Fruit fly (Drosophila melanogaster) whole organism, prepupa: Measurements from ENCODE around the gene CG15530.

ENCODE experiments used
- Blimp-1 ChIP-seq: fragments of 200-800 bp; sonication (Bioruptor generic); optimal IDR thresholded peaks from 3 replicates; lab custom pipeline; 2017; ENCODE audit warnings: missing biosample characterization, missing genetic modification characterization, mild to moderate bottlenecking, moderate library complexity, missing genetic modification reagents
- CG10631 ChIP-seq: fragments of 200-800 bp; sonication (Bioruptor generic); optimal IDR thresholded peaks from 2 replicates; lab custom pipeline; 2016; ENCODE audit warnings: missing biosample characterization, missing genetic modification characterization
- CG10669 ChIP-seq: fragments of 200-800 bp; sonication (Bioruptor generic); optimal IDR thresholded peaks from 3 replicates; lab custom pipeline; 2018; ENCODE audit warnings: missing biosample characterization, mild to moderate bottlenecking, missing genetic modification characterization, moderate library complexity
- CG11294 ChIP-seq: fragments of 200-800 bp; sonication (Bioruptor generic); IDR thresholded peaks from 2 replicates; pipeline ENCODE4 v1.3.6; 2022; ENCODE audit warnings: missing biosample characterization, missing genetic modification characterization
- CG16779 ChIP-seq: fragments of 200-800 bp; sonication (Bioruptor generic); optimal IDR thresholded peaks from 3 replicates; lab custom pipeline; 2017; ENCODE audit warnings: missing biosample characterization, mild to moderate bottlenecking, missing genetic modification characterization
- CG3032 ChIP-seq: fragments of 200-800 bp; optimal IDR thresholded peaks from 2 replicates; lab custom pipeline; 2019; ENCODE audit warnings: missing biosample characterization, mild to moderate bottlenecking, missing genetic modification characterization, moderate library complexity
- CG31627 ChIP-seq: fragments of 200-800 bp; sonication (Bioruptor generic); optimal IDR thresholded peaks from 3 replicates; lab custom pipeline; 2016; ENCODE audit warnings: missing biosample characterization, missing genetic modification characterization
- CG32006 ChIP-seq: fragments of 200-800 bp; sonication (Bioruptor generic); optimal IDR thresholded peaks from 3 replicates; lab custom pipeline; 2017; ENCODE audit warnings: missing biosample characterization, mild to moderate bottlenecking, missing genetic modification characterization
- CG34406 ChIP-seq: fragments of 200-800 bp; sonication (Bioruptor generic); optimal IDR thresholded peaks from 3 replicates; lab custom pipeline; 2016; ENCODE audit warnings: missing biosample characterization, missing genetic modification characterization
- CG4318 ChIP-seq: fragments of 200-800 bp; sonication (Bioruptor generic); optimal IDR thresholded peaks from 3 replicates; lab custom pipeline; 2017; ENCODE audit warnings: missing biosample characterization, mild to moderate bottlenecking, missing genetic modification characterization
- CG6163 ChIP-seq: fragments of 200-800 bp; sonication (Bioruptor generic); IDR thresholded peaks from 3 replicates; pipeline ENCODE4 v1.3.6; 2022; ENCODE audit warnings: missing biosample characterization, missing genetic modification characterization
- CG6276 ChIP-seq: fragments of 200-800 bp; sonication (Bioruptor generic); optimal IDR thresholded peaks from 2 replicates; lab custom pipeline; 2017; ENCODE audit warnings: missing biosample characterization, mild to moderate bottlenecking, missing genetic modification characterization
- CG6792 ChIP-seq: fragments of 200-800 bp; sonication (Bioruptor generic); optimal IDR thresholded peaks from 3 replicates; lab custom pipeline; 2016; ENCODE audit warnings: missing biosample characterization, missing genetic modification characterization
- CG6808 ChIP-seq: fragments of 200-800 bp; sonication (Bioruptor generic); optimal IDR thresholded peaks from 3 replicates; lab custom pipeline; 2017; ENCODE audit warnings: missing biosample characterization, missing genetic modification characterization, mild to moderate bottlenecking, moderate library complexity, missing genetic modification reagents
- CG7368 ChIP-seq: fragments of 200-800 bp; sonication (Bioruptor generic); optimal IDR thresholded peaks from 3 replicates; lab custom pipeline; 2016; ENCODE audit warnings: missing biosample characterization, missing genetic modification characterization
- CG8119 ChIP-seq: fragments of 200-800 bp; sonication (Bioruptor generic); IDR thresholded peaks from 3 replicates; pipeline ENCODE4 v1.3.6; 2022; ENCODE audit warnings: missing biosample characterization, missing genetic modification characterization
- CG8319 ChIP-seq: fragments of 200-800 bp; sonication (Bioruptor generic); optimal IDR thresholded peaks from 3 replicates; lab custom pipeline; 2016; ENCODE audit warnings: missing biosample characterization, missing genetic modification characterization
- CG9139 ChIP-seq: fragments of 200-800 bp; sonication (Bioruptor generic); optimal IDR thresholded peaks from 3 replicates; lab custom pipeline; 2017; ENCODE audit warnings: missing biosample characterization, mild to moderate bottlenecking, missing genetic modification characterization
- Eip75B ChIP-seq: fragments of 200-800 bp; sonication (Bioruptor generic); optimal IDR thresholded peaks from 3 replicates; lab custom pipeline; 2016; ENCODE audit warnings: missing biosample characterization, missing genetic modification characterization
- Eip78C ChIP-seq: fragments of 200-800 bp; sonication (Bioruptor generic); peaks from one replicate; lab custom pipeline; 2016; ENCODE audit warnings: missing biosample characterization, missing genetic modification characterization
- Ets21C ChIP-seq: fragments of 200-800 bp; sonication (Bioruptor generic); optimal IDR thresholded peaks from 3 replicates; lab custom pipeline; 2016; ENCODE audit warnings: missing biosample characterization, missing genetic modification characterization
- Ets96B ChIP-seq: fragments of 200-800 bp; optimal IDR thresholded peaks from 2 replicates; lab custom pipeline; 2019; ENCODE audit warnings: missing biosample characterization, mild to moderate bottlenecking, missing genetic modification characterization, moderate library complexity
- Gug ChIP-seq: fragments of 200-800 bp; sonication (Bioruptor generic); IDR thresholded peaks from 2 replicates; pipeline ENCODE4 v1.3.6; 2022; ENCODE audit warnings: missing biosample characterization, missing genetic modification characterization
- Hr39 ChIP-seq: fragments of 200-800 bp; sonication (Bioruptor generic); optimal IDR thresholded peaks from 2 replicates; lab custom pipeline; 2016; ENCODE audit warnings: missing biosample characterization, missing genetic modification characterization
- Met ChIP-seq: fragments of 200-800 bp; sonication (Bioruptor generic); optimal IDR thresholded peaks from 3 replicates; lab custom pipeline; 2016; ENCODE audit warnings: missing biosample characterization, missing genetic modification characterization
- OdsH ChIP-seq: fragments of 200-800 bp; sonication (Bioruptor generic); optimal IDR thresholded peaks from 3 replicates; lab custom pipeline; 2016; ENCODE audit warnings: missing biosample characterization, missing genetic modification characterization
- Smox ChIP-seq: fragments of 200-800 bp; sonication (Bioruptor generic); optimal IDR thresholded peaks from 3 replicates; lab custom pipeline; 2016; ENCODE audit warnings: missing biosample characterization, missing genetic modification characterization
- Sox102F ChIP-seq: fragments of 200-800 bp; sonication (Bioruptor generic); optimal IDR thresholded peaks from 2 replicates; lab custom pipeline; 2016; ENCODE audit warnings: missing biosample characterization, mild to moderate bottlenecking, missing genetic modification characterization
- Sox14 ChIP-seq: fragments of 200-800 bp; sonication (Bioruptor generic); optimal IDR thresholded peaks from 3 replicates; lab custom pipeline; 2016; ENCODE audit warnings: missing biosample characterization, missing genetic modification characterization
- achi ChIP-seq: fragments of 200-800 bp; sonication (Bioruptor generic); optimal IDR thresholded peaks from 3 replicates; lab custom pipeline; 2016; ENCODE audit warnings: missing biosample characterization, missing genetic modification characterization
- acj6 ChIP-seq: fragments of 200-800 bp; sonication (Bioruptor generic); optimal IDR thresholded peaks from 3 replicates; lab custom pipeline; 2016; ENCODE audit warnings: missing biosample characterization, missing genetic modification characterization
- dac ChIP-seq: fragments of 200-800 bp; sonication (Bioruptor generic); optimal IDR thresholded peaks from 2 replicates; lab custom pipeline; 2017; ENCODE audit warnings: missing biosample characterization, mild to moderate bottlenecking, missing genetic modification characterization
- eg ChIP-seq: fragments of 200-800 bp; sonication (Bioruptor generic); IDR thresholded peaks from 3 replicates; pipeline ENCODE4 v1.3.6; 2022; ENCODE audit warnings: missing biosample characterization, missing genetic modification characterization
- esn ChIP-seq: fragments of 200-800 bp; sonication (Bioruptor generic); optimal IDR thresholded peaks from 2 replicates; lab custom pipeline; 2016; ENCODE audit warnings: missing biosample characterization, mild to moderate bottlenecking, missing genetic modification characterization, moderate library complexity
- fd85E ChIP-seq: fragments of 200-800 bp; sonication (Bioruptor generic); optimal IDR thresholded peaks from 3 replicates; lab custom pipeline; 2016; ENCODE audit warnings: missing biosample characterization, missing genetic modification characterization
- lz ChIP-seq: fragments of 200-800 bp; sonication (Bioruptor generic); optimal IDR thresholded peaks from 3 replicates; lab custom pipeline; 2016; ENCODE audit warnings: missing biosample characterization, missing genetic modification characterization
- net ChIP-seq: fragments of 200-800 bp; sonication (Bioruptor generic); optimal IDR thresholded peaks from 3 replicates; lab custom pipeline; 2016; ENCODE audit warnings: missing biosample characterization, missing genetic modification characterization
- salr ChIP-seq, 2 experiments: fragments of 200-800 bp; sonication (Bioruptor generic); optimal IDR thresholded peaks; 3 replicates each; lab custom pipeline; 2016 to 2018; ENCODE audit warnings: missing biosample characterization in 2 of 2, missing genetic modification characterization in 2 of 2, mild to moderate bottlenecking in 1 of 2
- spab ChIP-seq: fragments of 200-800 bp; sonication (Bioruptor generic); optimal IDR thresholded peaks from 2 replicates; lab custom pipeline; 2017; ENCODE audit warnings: missing biosample characterization, mild to moderate bottlenecking, missing genetic modification characterization, missing genetic modification reagents
- ss ChIP-seq, 2 experiments: fragments of 200-800 bp; sonication (Bioruptor generic); optimal IDR thresholded peaks; 2 replicates in 1 of 2; 3 replicates in 1 of 2; lab custom pipeline; 2017 to 2018; ENCODE audit warnings: mild to moderate bottlenecking in 2 of 2, missing biosample characterization in 2 of 2, missing genetic modification characterization in 2 of 2, moderate library complexity in 1 of 2
- topi ChIP-seq: fragments of 200-800 bp; sonication (Bioruptor generic); optimal IDR thresholded peaks from 3 replicates; lab custom pipeline; 2016; ENCODE audit warnings: missing biosample characterization, missing genetic modification characterization

Gene CG15530

DNA sequence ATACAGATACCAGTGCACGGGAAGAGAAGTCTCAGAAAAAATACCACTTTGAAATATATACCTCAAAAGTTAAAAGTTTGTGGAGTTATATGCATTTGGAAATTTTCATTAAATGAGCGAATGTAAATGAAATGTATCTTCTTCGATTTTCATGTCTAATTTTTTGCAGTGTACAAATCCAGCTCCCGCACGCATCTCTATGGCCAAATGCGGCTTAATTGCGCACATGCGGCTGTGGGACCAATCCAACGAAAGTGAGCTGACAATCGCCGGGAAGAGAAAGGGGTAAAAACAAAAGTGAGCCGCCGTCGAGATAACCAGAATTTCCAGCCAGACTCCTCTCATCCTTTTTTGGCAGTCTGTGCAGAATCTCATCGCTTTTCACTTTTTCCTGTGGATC, 13.5 kb upstream of the CG15530 start (continued):
- TF ChIP-seq Smox (GFP tag; lab: Kevin White, UChicago) (no peak), Met (GFP tag; lab: Kevin White, UChicago) (peak; percentile 17), CG16779 (no peak), CG3032 (no peak), CG8119 (GFP tag; lab: Robert Waterston, UW) (peak; percentile 88), CG10669 (GFP tag; lab: Kevin White, UChicago) (no peak), CG11294 (GFP tag; lab: Robert Waterston, UW) (peak; percentile 42; the same call in 1 of the 2 replicates), Hr39 (GFP tag; lab: Kevin White, UChicago) (peak; percentile 8), CG8319 (no peak), Gug (GFP tag; lab: Robert Waterston, UW) (peak; percentile 64), spab (GFP tag; lab: Kevin White, UChicago) (no peak), CG6808 (GFP tag; lab: Kevin White, UChicago) (no peak)

DNA sequence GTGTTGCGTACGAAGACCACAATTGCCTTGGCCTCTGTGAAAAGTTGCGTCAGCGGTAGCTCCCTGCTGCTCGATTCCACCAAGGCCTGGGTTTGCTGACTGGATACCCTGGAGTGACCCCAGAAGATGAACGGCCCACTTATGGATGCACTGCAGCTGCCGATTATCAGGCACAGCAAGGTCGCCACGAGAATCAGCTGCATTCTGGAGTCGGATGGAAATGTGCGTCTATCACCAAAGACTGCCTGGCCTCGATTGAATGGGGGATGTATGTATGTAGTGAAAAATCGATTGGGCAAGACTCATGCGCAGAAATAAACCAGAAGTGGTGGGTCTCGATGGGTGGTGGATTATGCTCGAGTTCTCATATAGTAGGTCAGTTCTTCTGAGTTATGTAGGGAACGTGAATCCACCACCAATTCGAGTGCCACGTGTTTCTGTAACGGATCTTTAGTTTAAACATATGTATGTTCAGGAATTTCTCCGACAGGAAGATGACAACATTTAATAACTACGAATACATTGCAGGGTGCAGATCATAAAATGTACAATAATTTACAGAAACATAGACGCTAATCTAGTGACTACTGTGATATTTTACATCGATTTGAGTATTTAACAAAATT, 11.4 kb upstream of the CG15530 start, which contains the start of gene VhaAC45RP:
TSS of gene VhaAC45RP (minus strand) at position 261 of the 626 bp plus-strand sequence.
- TF ChIP-seq dac (GFP tag; lab: Kevin White, UChicago) (no peak), Met (GFP tag; lab: Kevin White, UChicago) (no peak), CG8319 (no peak), Sox102F (no peak), Sox14 (GFP tag; lab: Kevin White, UChicago) (no peak), CG31627 (no peak), CG11294 (GFP tag; lab: Robert Waterston, UW) (no peak), net (GFP tag; lab: Kevin White, UChicago) (no peak), CG8119 (GFP tag; lab: Robert Waterston, UW) (no peak), ss (GFP tag; optimal IDR thresholded peaks at IDR 0.05; lab: Kevin White, UChicago) (no peak), acj6 (GFP tag; lab: Kevin White, UChicago) (no peak), CG6163 (GFP tag; lab: Robert Waterston, UW) (no peak)

DNA sequence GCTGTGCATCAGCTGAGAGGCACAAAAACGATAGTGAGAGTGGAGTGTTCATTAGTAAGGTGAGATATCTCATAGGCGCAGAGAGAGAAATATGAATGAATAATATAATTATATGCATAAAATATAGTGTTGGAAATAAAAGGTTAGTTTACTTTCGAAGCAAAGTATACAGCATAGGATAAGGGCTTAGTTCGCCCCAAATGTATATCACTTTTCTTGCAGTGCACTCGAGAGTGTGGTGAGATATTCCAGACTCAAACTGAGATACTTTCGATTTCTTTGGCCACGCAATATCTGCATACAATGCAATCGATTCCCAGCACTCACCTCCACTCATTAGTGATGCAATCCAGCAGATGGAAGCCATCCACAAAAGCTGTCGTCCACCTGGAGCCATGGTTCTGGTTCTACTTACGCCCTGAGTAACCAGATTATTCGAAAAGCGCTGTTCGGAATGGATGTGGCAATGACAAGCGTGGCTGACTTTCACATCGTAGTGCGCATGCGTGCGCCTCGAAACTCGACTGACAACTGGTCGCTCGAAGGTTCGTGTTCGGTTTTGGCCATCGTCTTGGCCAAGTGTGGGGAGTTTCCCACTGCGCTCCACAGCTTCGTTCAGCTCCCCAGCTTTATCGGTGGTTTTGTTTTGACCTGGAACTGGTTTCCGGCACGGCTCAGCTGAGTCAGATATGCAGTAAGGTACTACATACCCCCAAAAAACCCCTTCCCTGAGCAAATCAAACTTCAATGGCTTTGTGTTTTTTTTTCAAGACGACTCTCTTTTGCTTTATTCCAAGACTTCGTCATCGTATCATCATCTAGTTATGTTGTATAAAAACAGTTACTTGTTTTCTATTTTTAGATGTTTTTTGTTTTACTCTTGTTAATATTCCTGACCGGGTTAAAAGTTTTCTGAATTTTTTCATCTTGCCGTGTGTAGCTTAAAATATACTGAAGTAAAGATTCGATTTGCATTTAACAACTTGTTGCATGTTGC, 6.7 kb upstream of the CG15530 start, which contains the start of gene Rsod:
TSS of gene Rsod (minus strand) at position 537 of the 997 bp plus-strand sequence.
- peak; percentile 91 for TF ChIP-seq OdsH
- TF ChIP-seq Eip78C (GFP tag; lab: Kevin White, UChicago) = peak; percentile 96
- peak; percentile 84 for TF ChIP-seq dac (GFP tag; lab: Kevin White, UChicago)
- TF ChIP-seq Blimp-1 = peak; percentile 99
- TF ChIP-seq Sox14 (GFP tag; lab: Kevin White, UChicago) = peak; percentile 82
- peak; percentile 88 for TF ChIP-seq CG6276
- peak; percentile 83 for TF ChIP-seq esn (GFP tag; lab: Kevin White, UChicago)
- TF ChIP-seq CG32006 (GFP tag; lab: Kevin White, UChicago) = peak; percentile 92
- TF ChIP-seq CG31627 = peak; percentile 70
- peak; percentile 7 for TF ChIP-seq CG8319
- peak; percentile 79 for TF ChIP-seq CG4318
- peak; percentile 76 for TF ChIP-seq Sox102F
- no peak for TF ChIP-seq CG9139 (GFP tag; lab: Kevin White, UChicago)
- TF ChIP-seq CG6792 = peak; percentile 81
- TF ChIP-seq achi (GFP tag; lab: Kevin White, UChicago) = peak; percentile 88
- peak; percentile 97 for TF ChIP-seq eg (GFP tag; lab: Robert Waterston, UW)
- TF ChIP-seq Eip75B (GFP tag; lab: Kevin White, UChicago) = peak; percentile 70
- TF ChIP-seq salr (GFP tag; optimal IDR thresholded peaks at IDR 0.05; lab: Kevin White, UChicago) = peak; percentile 61 to 85
- TF ChIP-seq Ets21C (GFP tag; lab: Kevin White, UChicago) = peak; percentile 57
- peak; percentile 80 for TF ChIP-seq topi
- peak; percentile 21 for TF ChIP-seq CG6808 (GFP tag; lab: Kevin White, UChicago)
- peak; percentile 84 for TF ChIP-seq Smox (GFP tag; lab: Kevin White, UChicago)
- TF ChIP-seq lz (GFP tag; lab: Kevin White, UChicago) = peak; percentile 81
- TF ChIP-seq Met (GFP tag; lab: Kevin White, UChicago) = peak; percentile 79
- TF ChIP-seq Ets96B = peak; percentile 78
- peak; percentile 54 for TF ChIP-seq CG7368 (GFP tag; lab: Kevin White, UChicago)
- peak; percentile 66 for TF ChIP-seq CG16779
- TF ChIP-seq Hr39 (GFP tag; lab: Kevin White, UChicago) = peak; percentile 79
- TF ChIP-seq CG6163 (GFP tag; lab: Robert Waterston, UW) = peak; percentile 96
- TF ChIP-seq CG34406 (GFP tag; lab: Kevin White, UChicago) = peak; percentile 80
- TF ChIP-seq net (GFP tag; lab: Kevin White, UChicago) = peak; percentile 85
- TF ChIP-seq fd85E (GFP tag; lab: Kevin White, UChicago) = no peak
- peak; percentile 90 for TF ChIP-seq CG10631 (GFP tag; lab: Kevin White, UChicago)
